Fruit fly (Drosophila melanogaster) whole organism, pupa: ENCODE measurements around the gene lectin-37Da.
A peak's percentile ranks its signal among the peaks of the same experiment; 100 is the strongest.

ENCODE experiments used
- CG14655 ChIP-seq: fragments of 200-800 bp; sonication (Bioruptor generic); optimal IDR thresholded peaks from 3 replicates; lab custom pipeline; 2017; ENCODE audit warnings: mild to moderate bottlenecking, missing biosample characterization, missing genetic modification reagents, missing genetic modification characterization
- CG15710 ChIP-seq: fragments of 200-800 bp; sonication (Bioruptor generic); optimal IDR thresholded peaks from 2 replicates; lab custom pipeline; 2018; ENCODE audit warnings: missing biosample characterization, mild to moderate bottlenecking, missing genetic modification characterization, moderate library complexity
- CG32121 ChIP-seq: fragments of 200-800 bp; sonication (Bioruptor generic); IDR thresholded peaks from 2 replicates; pipeline ENCODE4 v1.3.6; 2022; ENCODE audit warnings: missing biosample characterization, missing genetic modification characterization
- CG4496 ChIP-seq: fragments of 200-800 bp; sonication (Bioruptor generic); IDR thresholded peaks from 3 replicates; pipeline ENCODE4 v1.3.6; 2022; ENCODE audit warnings: missing biosample characterization, missing genetic modification characterization
- CG8301 ChIP-seq: fragments of 200-800 bp; sonication (Bioruptor generic); optimal IDR thresholded peaks from 2 replicates; lab custom pipeline; 2018; ENCODE audit warnings: missing biosample characterization, mild to moderate bottlenecking, missing genetic modification characterization
- EcR ChIP-seq: fragments of 200-800 bp; sonication (Bioruptor generic); optimal IDR thresholded peaks from 3 replicates; lab custom pipeline; 2019; ENCODE audit warnings: missing biosample characterization, missing genetic modification characterization, mild to moderate bottlenecking, moderate library complexity, missing genetic modification reagents
- Pif1B ChIP-seq: fragments of 200-800 bp; sonication (Bioruptor generic); optimal IDR thresholded peaks from 3 replicates; lab custom pipeline; 2016; ENCODE audit warnings: missing biosample characterization, missing genetic modification characterization
- rn ChIP-seq: fragments of 200-800 bp; sonication (Bioruptor generic); IDR thresholded peaks from 2 replicates; pipeline ENCODE4 v1.3.6; 2022; ENCODE audit warnings: missing biosample characterization, missing genetic modification characterization

DNA sequence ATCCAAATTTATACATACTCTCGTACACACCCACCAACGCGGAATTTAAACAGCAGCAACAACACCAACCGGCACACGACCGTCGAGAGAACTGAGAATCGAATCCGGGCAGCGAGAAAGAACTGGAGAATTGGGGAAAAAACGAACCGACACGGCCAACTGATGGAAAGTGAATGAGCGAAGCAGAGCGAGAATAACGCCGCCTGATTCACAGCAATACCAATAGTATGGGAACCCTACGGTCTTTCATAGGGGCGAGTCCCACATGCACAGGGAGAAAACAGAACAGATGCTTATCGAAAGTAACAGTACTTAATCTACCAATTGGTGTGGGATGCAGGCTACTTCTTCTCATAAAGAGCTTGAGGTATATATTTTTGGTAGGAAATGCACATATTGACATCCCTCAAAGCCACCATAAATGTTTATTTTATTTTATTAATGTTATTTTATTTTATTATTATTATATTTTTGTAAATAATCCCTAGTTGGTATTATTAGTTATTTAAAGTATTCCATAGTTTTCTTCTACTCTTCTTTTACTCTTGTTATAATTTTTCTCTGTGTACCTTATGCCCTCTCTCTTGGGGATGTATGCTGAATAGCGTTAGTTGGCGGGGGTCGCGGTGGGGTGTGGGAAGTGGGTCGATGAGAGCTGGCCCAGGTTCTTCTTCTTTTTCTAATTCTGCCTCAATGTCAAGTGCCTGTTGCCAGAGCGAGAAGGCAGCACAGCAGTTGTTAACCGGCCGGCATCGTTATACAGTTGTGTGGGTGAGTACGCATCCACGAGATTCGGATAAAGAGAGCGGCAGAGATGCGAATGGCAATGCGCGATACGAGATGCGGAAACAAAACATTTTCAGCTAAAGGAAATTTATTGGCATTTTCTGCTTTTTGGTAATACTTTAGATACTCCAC, 19.5 kb upstream of the lectin-37Da start, which contains the start of gene CG17544:
- TF ChIP-seq CG14655 (GFP tag; lab: Kevin White, UChicago) (peak; percentile 88), rn (GFP tag; lab: Robert Waterston, UW) (no peak; the same call in 1 of the 2 replicates), EcR (GFP tag; lab: Kevin White, UChicago) (no peak), CG4496 (GFP tag; lab: Robert Waterston, UW) (peak; percentile 56; the same call in 2 of the 3 replicates), CG15710 (peak; percentile 83), CG8301 (peak; percentile 51), CG32121 (GFP tag; lab: Robert Waterston, UW) (peak; percentile 49; the same call in 1 of the 2 replicates), Pif1B (no peak)
